Fruit fly (Drosophila melanogaster) whole organism, embryonic: ENCODE measurements around the gene ssp3.

ENCODE experiments used
- Aef1 ChIP-seq: fragments of 200-800 bp; sonication (Bioruptor generic); IDR thresholded peaks from 3 replicates; pipeline ENCODE4 v1.3.6; 2022; ENCODE audit warnings: missing biosample characterization, missing genetic modification characterization
- Antp ChIP-seq: fragments of 200-800 bp; sonication (Bioruptor generic); optimal IDR thresholded peaks from 3 replicates; lab custom pipeline; 2016; ENCODE audit warnings: missing biosample characterization, missing genetic modification characterization
- Asciz ChIP-seq: fragments of 200-800 bp; sonication (Bioruptor generic); optimal IDR thresholded peaks from 2 replicates; lab custom pipeline; 2017; ENCODE audit warnings: missing biosample characterization, mild to moderate bottlenecking, missing genetic modification characterization, missing genetic modification reagents
- B-H2 ChIP-seq: fragments of 200-800 bp; sonication (Bioruptor generic); optimal IDR thresholded peaks from 2 replicates; lab custom pipeline; 2018; ENCODE audit warnings: missing biosample characterization, mild to moderate bottlenecking, missing genetic modification characterization
- BtbVII ChIP-seq: fragments of 200-800 bp; sonication (Bioruptor generic); optimal IDR thresholded peaks from 3 replicates; lab custom pipeline; 2017; ENCODE audit warnings: missing biosample characterization, mild to moderate bottlenecking, missing genetic modification characterization
- CG10274 ChIP-seq: fragments of 200-800 bp; sonication (Bioruptor generic); optimal IDR thresholded peaks from 3 replicates; lab custom pipeline; 2017; ENCODE audit warnings: missing biosample characterization, mild to moderate bottlenecking, missing genetic modification characterization
- CG10959 ChIP-seq: fragments of 200-800 bp; sonication (Bioruptor generic); IDR thresholded peaks from 2 replicates; pipeline ENCODE4 v1.3.6; 2022; ENCODE audit warnings: missing biosample characterization, missing genetic modification characterization
- CG12299 ChIP-seq: fragments of 200-800 bp; sonication (Bioruptor generic); optimal IDR thresholded peaks from 2 replicates; lab custom pipeline; 2018; ENCODE audit warnings: missing biosample characterization, mild to moderate bottlenecking, missing genetic modification characterization
- CG12659 ChIP-seq: fragments of 200-800 bp; sonication (Bioruptor generic); optimal IDR thresholded peaks from 3 replicates; lab custom pipeline; 2017; ENCODE audit warnings: mild to moderate bottlenecking, missing biosample characterization, missing genetic modification reagents, missing genetic modification characterization
- CG12769 ChIP-seq: fragments of 200-800 bp; sonication (Bioruptor generic); optimal IDR thresholded peaks from 2 replicates; lab custom pipeline; 2019; ENCODE audit warnings: missing biosample characterization, mild to moderate bottlenecking, missing genetic modification characterization, moderate library complexity
- CG13624 ChIP-seq: fragments of 200-800 bp; sonication (Bioruptor generic); optimal IDR thresholded peaks from 2 replicates; lab custom pipeline; 2016; ENCODE audit warnings: missing biosample characterization, missing genetic modification characterization
- CG17361 ChIP-seq: fragments of 200-800 bp; sonication (Bioruptor generic); IDR thresholded peaks from 3 replicates; pipeline ENCODE4 v1.3.6; 2022; ENCODE audit warnings: missing biosample characterization, missing genetic modification characterization
- CG17568 ChIP-seq: fragments of 200-800 bp; sonication (Bioruptor generic); optimal IDR thresholded peaks from 2 replicates; lab custom pipeline; 2018; ENCODE audit warnings: missing biosample characterization, mild to moderate bottlenecking, missing genetic modification characterization, moderate library complexity
- CG2712 ChIP-seq: fragments of 200-800 bp; optimal IDR thresholded peaks from 3 replicates; lab custom pipeline; 2019; ENCODE audit warnings: missing biosample characterization, mild to moderate bottlenecking, missing genetic modification characterization, moderate library complexity
- CG32532 ChIP-seq: fragments of 200-800 bp; sonication (Bioruptor generic); IDR thresholded peaks from 2 replicates; pipeline ENCODE4 v1.3.6; 2022; ENCODE audit warnings: missing biosample characterization, missing genetic modification characterization
- CG3847 ChIP-seq: fragments of 200-800 bp; sonication (Bioruptor generic); IDR thresholded peaks from 2 replicates; pipeline ENCODE4 v1.3.6; 2022; ENCODE audit warnings: missing biosample characterization, missing genetic modification characterization
- CG4282 ChIP-seq: fragments of 200-800 bp; sonication (Bioruptor generic); optimal IDR thresholded peaks from 2 replicates; lab custom pipeline; 2016; ENCODE audit warnings: missing biosample characterization, missing genetic modification characterization
- CG6654 ChIP-seq: fragments of 200-800 bp; sonication (Bioruptor generic); optimal IDR thresholded peaks from 2 replicates; lab custom pipeline; 2017; ENCODE audit warnings: missing biosample characterization, mild to moderate bottlenecking, missing genetic modification characterization
- CG6791 ChIP-seq: fragments of 200-800 bp; sonication (Bioruptor generic); IDR thresholded peaks from 3 replicates; pipeline ENCODE4 v1.3.6; 2022; ENCODE audit warnings: missing biosample characterization, missing genetic modification characterization; ENCODE audit not compliant: partially characterized antibody
- CG7987 ChIP-seq: fragments of 200-800 bp; sonication (Bioruptor generic); optimal IDR thresholded peaks from 2 replicates; lab custom pipeline; 2018; ENCODE audit warnings: missing biosample characterization, mild to moderate bottlenecking, missing genetic modification characterization, moderate library complexity
- CG8290 ChIP-seq, 3 experiments: fragments of 200-800 bp; sonication (Bioruptor generic); optimal IDR thresholded peaks; 2 replicates each; lab custom pipeline; 2016 to 2019; ENCODE audit warnings: missing biosample characterization in 3 of 3, missing genetic modification characterization in 3 of 3, mild to moderate bottlenecking in 2 of 3, moderate library complexity in 1 of 3
- Camta ChIP-seq: fragments of 200-800 bp; sonication (Bioruptor generic); optimal IDR thresholded peaks from 2 replicates; lab custom pipeline; 2016; ENCODE audit warnings: missing biosample characterization, missing genetic modification characterization
- Chrac-16 ChIP-seq: fragments of 200-800 bp; sonication (Bioruptor generic); optimal IDR thresholded peaks from 3 replicates; lab custom pipeline; 2016; ENCODE audit warnings: missing biosample characterization, missing genetic modification characterization
- Ets65A ChIP-seq: fragments of 200-800 bp; sonication (Bioruptor generic); peaks from one replicate; lab custom pipeline; 2016; ENCODE audit warnings: missing biosample characterization, missing genetic modification characterization
- Fer1 ChIP-seq: fragments of 200-800 bp; sonication (Bioruptor generic); optimal IDR thresholded peaks from 2 replicates; lab custom pipeline; 2017; ENCODE audit warnings: missing biosample characterization, mild to moderate bottlenecking, missing genetic modification characterization
- Gug ChIP-seq: fragments of 200-800 bp; sonication (Bioruptor generic); IDR thresholded peaks from 4 replicates; pipeline ENCODE4 v1.3.6; 2022; ENCODE audit warnings: missing biosample characterization, missing genetic modification characterization
- HLH3B ChIP-seq: fragments of 200-800 bp; sonication (Bioruptor generic); IDR thresholded peaks from 2 replicates; pipeline ENCODE4 v1.3.6; 2022; ENCODE audit warnings: missing biosample characterization, missing genetic modification characterization
- Hr51 ChIP-seq, 2 experiments: fragments of 200-800 bp; sonication (Bioruptor generic); optimal IDR thresholded peaks; 2 replicates in 1 of 2; 3 replicates in 1 of 2; lab custom pipeline; 2016 to 2018; ENCODE audit warnings: missing biosample characterization in 2 of 2, missing genetic modification characterization in 2 of 2, mild to moderate bottlenecking in 1 of 2, moderate library complexity in 1 of 2
- NC2α ChIP-seq: fragments of 200-800 bp; sonication (Bioruptor generic); optimal IDR thresholded peaks from 2 replicates; lab custom pipeline; 2016; ENCODE audit warnings: missing biosample characterization, missing genetic modification characterization
- NFAT ChIP-seq: fragments of 200-800 bp; sonication (Bioruptor generic); IDR thresholded peaks from 2 replicates; pipeline ENCODE4 v1.3.6; 2022; ENCODE audit warnings: missing biosample characterization, missing genetic modification characterization
- Rfx ChIP-seq: fragments of 200-800 bp; sonication (Bioruptor generic); IDR thresholded peaks from 2 replicates; pipeline ENCODE4 v1.3.6; 2022; ENCODE audit warnings: missing biosample characterization, missing genetic modification characterization
- Xbp1 ChIP-seq: fragments of 200-800 bp; sonication (Bioruptor generic); optimal IDR thresholded peaks from 3 replicates; lab custom pipeline; 2016; ENCODE audit warnings: missing biosample characterization, mild to moderate bottlenecking, missing genetic modification characterization
- ac ChIP-seq: fragments of 200-800 bp; sonication (Bioruptor generic); optimal IDR thresholded peaks from 3 replicates; lab custom pipeline; 2017; ENCODE audit warnings: missing biosample characterization, mild to moderate bottlenecking, missing genetic modification characterization
- bowl ChIP-seq: fragments of 200-800 bp; sonication (Bioruptor generic); IDR thresholded peaks from 2 replicates; pipeline ENCODE4 v1.3.6; 2022; ENCODE audit warnings: missing biosample characterization, missing genetic modification characterization
- croc ChIP-seq: fragments of 200-800 bp; sonication (Bioruptor generic); conservative IDR thresholded peaks from 3 replicates; pipeline ENCODE4 v1.3.6; 2022; ENCODE audit warnings: missing biosample characterization, missing genetic modification characterization
- da ChIP-seq: fragments of 200-800 bp; sonication (Bioruptor generic); optimal IDR thresholded peaks from 2 replicates; lab custom pipeline; 2016; ENCODE audit warnings: missing biosample characterization, missing genetic modification characterization
- dpn ChIP-seq, 2 experiments: fragments of 200-800 bp; sonication (Bioruptor generic); optimal IDR thresholded peaks; 3 replicates each; lab custom pipeline; 2016; ENCODE audit warnings: missing biosample characterization in 2 of 2, missing genetic modification characterization in 2 of 2
- emc ChIP-seq: fragments of 200-800 bp; sonication (Bioruptor generic); optimal IDR thresholded peaks from 2 replicates; lab custom pipeline; 2016; ENCODE audit warnings: missing biosample characterization, missing genetic modification characterization
- gem ChIP-seq: fragments of 200-800 bp; sonication (Bioruptor generic); optimal IDR thresholded peaks from 2 replicates; lab custom pipeline; 2019; ENCODE audit warnings: missing biosample characterization, mild to moderate bottlenecking, missing genetic modification characterization, moderate library complexity
- hkb ChIP-seq, 2 experiments: fragments of 200-800 bp in 1 of 2; fragments of >200 bp in 1 of 2; sonication (Bioruptor generic) in 1 of 2; IDR thresholded peaks in 1 of 2; optimal IDR thresholded peaks in 1 of 2; 2 replicates each; pipeline versions ENCODE4 v1.3.6 to Lab custom; 2017 to 2022; ENCODE audit warnings: missing biosample characterization in 1 of 2, missing genetic modification characterization in 1 of 2
- lov ChIP-seq, 2 experiments: fragments of 200-800 bp in 1 of 2; fragments of >200 bp in 1 of 2; sonication (Bioruptor generic) in 1 of 2; IDR thresholded peaks in 1 of 2; optimal IDR thresholded peaks in 1 of 2; 2 replicates in 1 of 2; 3 replicates in 1 of 2; pipeline versions ENCODE4 v1.3.6 to Lab custom; 2017 to 2022; ENCODE audit warnings: missing biosample characterization in 1 of 2, missing genetic modification characterization in 1 of 2
- otp ChIP-seq: fragments of 200-800 bp; sonication (Bioruptor generic); IDR thresholded peaks from 3 replicates; pipeline ENCODE4, ENCODE4 v1.3.6; 2022; ENCODE audit warnings: missing biosample characterization, missing genetic modification characterization
- pb ChIP-seq: fragments of 200-800 bp; sonication (Bioruptor generic); optimal IDR thresholded peaks from 3 replicates; lab custom pipeline; 2016; ENCODE audit warnings: missing biosample characterization, missing genetic modification characterization
- sima ChIP-seq: fragments of 200-800 bp; sonication (Bioruptor generic); optimal IDR thresholded peaks from 2 replicates; lab custom pipeline; 2016; ENCODE audit warnings: missing biosample characterization, missing genetic modification characterization
- sob ChIP-seq: fragments of 200-800 bp; sonication (Bioruptor generic); IDR thresholded peaks from 2 replicates; pipeline ENCODE4 v1.3.6; 2022; ENCODE audit warnings: missing biosample characterization, missing genetic modification characterization
- tx ChIP-seq: fragments of 200-800 bp; sonication (Bioruptor generic); optimal IDR thresholded peaks from 2 replicates; lab custom pipeline; 2016; ENCODE audit warnings: missing biosample characterization, missing genetic modification characterization
- vvl ChIP-seq: fragments of 200-800 bp; sonication (Bioruptor generic); IDR thresholded peaks from 2 replicates; pipeline ENCODE4 v1.3.6; 2022; ENCODE audit warnings: missing biosample characterization, missing genetic modification characterization
- zen2 ChIP-seq: fragments of 200-800 bp; sonication (Bioruptor generic); IDR thresholded peaks from 3 replicates; pipeline ENCODE4 v1.3.6; 2022; ENCODE audit warnings: missing biosample characterization, missing genetic modification characterization; ENCODE audit not compliant: partially characterized antibody

Gene ssp3

DNA sequence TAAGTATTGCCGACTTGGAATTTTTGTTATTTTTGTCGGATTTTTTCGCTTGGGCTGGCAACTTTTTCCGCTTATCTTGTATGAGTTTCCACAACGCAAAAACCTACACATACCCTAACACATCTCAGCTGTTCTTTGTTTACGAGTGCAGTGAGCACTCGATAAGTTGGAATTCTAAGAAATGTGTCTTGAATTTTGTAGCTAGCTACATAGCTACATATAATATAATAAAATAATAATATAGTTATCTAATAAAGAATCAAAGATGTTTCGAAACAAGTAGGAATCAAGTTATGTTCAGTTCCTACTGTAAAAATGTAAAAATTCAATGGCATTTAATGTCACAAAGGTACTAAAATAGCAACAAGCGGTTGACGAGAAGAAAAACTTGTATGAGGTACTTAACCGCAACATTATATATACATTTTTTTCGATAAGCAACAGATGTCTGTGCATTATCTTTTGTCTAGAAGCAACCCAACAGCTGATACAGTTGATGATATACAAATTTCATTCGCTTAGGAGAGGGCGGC lies 13.4 kb upstream of the ssp3 start, which contains the start of gene Bhmt (continued):
- TF ChIP-seq Hr51 (GFP tag; optimal IDR thresholded peaks at IDR 0.05; lab: Kevin White, UChicago) (no peak), Xbp1 (GFP tag; lab: Kevin White, UChicago) (peak; percentile 57), croc (GFP tag; lab: Robert Waterston, UW) (peak; percentile 30; the same call in 2 of the 3 replicates), vvl (GFP tag; lab: Robert Waterston, UW) (peak; percentile 80), CG17361 (peak; percentile 74), CG10959 (GFP tag; lab: Robert Waterston, UW) (no peak), CG2712 (tag; lab: Kevin White, UChicago) (peak; percentile 79), Antp (GFP tag; lab: Kevin White, UChicago) (no peak), B-H2 (GFP tag; lab: Kevin White, UChicago) (peak; percentile 46), HLH3B (peak; percentile 68), dpn (GFP tag; optimal IDR thresholded peaks at IDR 0.05; lab: Kevin White, UChicago) (peak in 1 of 2 experiments; percentile 62), CG10274 (GFP tag; lab: Kevin White, UChicago) (peak; percentile 6), Gug (GFP tag; lab: Robert Waterston, UW) (peak; percentile 67; the same call in 2 of the 4 replicates), hkb (optimal IDR thresholded peaks at IDR 0.05; lab: Kevin White, UChicago) (no peak), hkb (GFP tag; IDR thresholded peaks at IDR 0.05; lab: Robert Waterston, UW) (peak; percentile 73), ac (GFP tag; lab: Kevin White, UChicago) (no peak), CG7987 (GFP tag; lab: Kevin White, UChicago) (peak; percentile 17), Rfx (GFP tag; lab: Robert Waterston, UW) (peak; percentile 86), Fer1 (GFP tag; lab: Kevin White, UChicago) (peak; percentile 76), CG12659 (GFP tag; lab: Kevin White, UChicago) (peak; percentile 69), Chrac-16 (GFP tag; lab: Kevin White, UChicago) (peak; percentile 22), lov (optimal IDR thresholded peaks at IDR 0.05; lab: Kevin White, UChicago) (no peak), lov (GFP tag; IDR thresholded peaks at IDR 0.05; lab: Robert Waterston, UW) (no peak), NC2α (GFP tag; lab: Kevin White, UChicago) (no peak), CG6654 (GFP tag; lab: Kevin White, UChicago) (no peak), CG8290 (GFP tag; optimal IDR thresholded peaks at IDR 0.05; lab: Kevin White, UChicago) (no peak), CG8290 (tag; optimal IDR thresholded peaks at IDR 0.05; lab: Kevin White, UChicago) (peak in 1 of 2 experiments; percentile 2), CG6791 (GFP tag; lab: Robert Waterston, UW) (no peak), bowl (GFP tag; lab: Robert Waterston, UW) (peak; percentile 50; the same call in 1 of the 2 replicates), Camta (no peak), sima (no peak), NFAT (peak; percentile 84; the same call in 1 of the 2 replicates), da (GFP tag; lab: Kevin White, UChicago) (no peak), gem (peak; percentile 78), zen2 (GFP tag; lab: Robert Waterston, UW) (no peak), CG12769 (tag; lab: Kevin White, UChicago) (peak; percentile 43), CG32532 (GFP tag; lab: Robert Waterston, UW) (peak; percentile 86), pb (no peak), Asciz (GFP tag; lab: Kevin White, UChicago) (peak; percentile 34), CG12299 (peak; percentile 47), sob (GFP tag; lab: Robert Waterston, UW) (peak; percentile 70), Aef1 (GFP tag; lab: Robert Waterston, UW) (peak; percentile 59; the same call in 2 of the 3 replicates), CG13624 (GFP tag; lab: Kevin White, UChicago) (peak; percentile 39), otp (0 out of 3 replicates have a peak, but pooled peaks have one; percentile 19), CG4282 (no peak), Ets65A (GFP tag; lab: Kevin White, UChicago) (peak; percentile 44), tx (GFP tag; lab: Kevin White, UChicago) (no peak), emc (GFP tag; lab: Kevin White, UChicago) (no peak), CG3847 (GFP tag; lab: Robert Waterston, UW) (peak; percentile 60), CG17568 (GFP tag; lab: Kevin White, UChicago) (no peak), BtbVII (peak; percentile 74)
